Fruit fly (Drosophila melanogaster) whole organism, prepupa: Measurements from ENCODE around the gene Ppcs.

Experiments
- Blimp-1 ChIP-seq: fragments of 200-800 bp; sonication (Bioruptor generic); optimal IDR thresholded peaks from 3 replicates; lab custom pipeline; 2017; ENCODE audit warnings: missing biosample characterization, missing genetic modification characterization, mild to moderate bottlenecking, moderate library complexity, missing genetic modification reagents
- CG10631 ChIP-seq: fragments of 200-800 bp; sonication (Bioruptor generic); optimal IDR thresholded peaks from 2 replicates; lab custom pipeline; 2016; ENCODE audit warnings: missing biosample characterization, missing genetic modification characterization
- CG11294 ChIP-seq: fragments of 200-800 bp; sonication (Bioruptor generic); IDR thresholded peaks from 2 replicates; pipeline ENCODE4 v1.3.6; 2022; ENCODE audit warnings: missing biosample characterization, missing genetic modification characterization
- CG11762 ChIP-seq: fragments of 200-800 bp; sonication (Bioruptor generic); optimal IDR thresholded peaks from 3 replicates; lab custom pipeline; 2016; ENCODE audit warnings: missing biosample characterization, missing genetic modification characterization; ENCODE audit not compliant: insufficient read depth
- CG11902 ChIP-seq: fragments of 200-800 bp; sonication (Bioruptor generic); optimal IDR thresholded peaks from 3 replicates; lab custom pipeline; 2016; ENCODE audit warnings: missing biosample characterization, missing genetic modification characterization
- CG16779 ChIP-seq: fragments of 200-800 bp; sonication (Bioruptor generic); optimal IDR thresholded peaks from 3 replicates; lab custom pipeline; 2017; ENCODE audit warnings: missing biosample characterization, mild to moderate bottlenecking, missing genetic modification characterization
- CG3032 ChIP-seq: fragments of 200-800 bp; optimal IDR thresholded peaks from 2 replicates; lab custom pipeline; 2019; ENCODE audit warnings: missing biosample characterization, mild to moderate bottlenecking, missing genetic modification characterization, moderate library complexity
- CG31627 ChIP-seq: fragments of 200-800 bp; sonication (Bioruptor generic); optimal IDR thresholded peaks from 3 replicates; lab custom pipeline; 2016; ENCODE audit warnings: missing biosample characterization, missing genetic modification characterization
- CG34406 ChIP-seq: fragments of 200-800 bp; sonication (Bioruptor generic); optimal IDR thresholded peaks from 3 replicates; lab custom pipeline; 2016; ENCODE audit warnings: missing biosample characterization, missing genetic modification characterization
- CG3919 ChIP-seq: fragments of 200-800 bp; sonication (Bioruptor generic); optimal IDR thresholded peaks from 3 replicates; lab custom pipeline; 2016; ENCODE audit warnings: missing biosample characterization, missing genetic modification characterization
- CG4318 ChIP-seq: fragments of 200-800 bp; sonication (Bioruptor generic); optimal IDR thresholded peaks from 3 replicates; lab custom pipeline; 2017; ENCODE audit warnings: missing biosample characterization, mild to moderate bottlenecking, missing genetic modification characterization
- CG6163 ChIP-seq: fragments of 200-800 bp; sonication (Bioruptor generic); IDR thresholded peaks from 3 replicates; pipeline ENCODE4 v1.3.6; 2022; ENCODE audit warnings: missing biosample characterization, missing genetic modification characterization
- CG6276 ChIP-seq: fragments of 200-800 bp; sonication (Bioruptor generic); optimal IDR thresholded peaks from 2 replicates; lab custom pipeline; 2017; ENCODE audit warnings: missing biosample characterization, mild to moderate bottlenecking, missing genetic modification characterization
- CG6792 ChIP-seq: fragments of 200-800 bp; sonication (Bioruptor generic); optimal IDR thresholded peaks from 3 replicates; lab custom pipeline; 2016; ENCODE audit warnings: missing biosample characterization, missing genetic modification characterization
- CG6808 ChIP-seq: fragments of 200-800 bp; sonication (Bioruptor generic); optimal IDR thresholded peaks from 3 replicates; lab custom pipeline; 2017; ENCODE audit warnings: missing biosample characterization, missing genetic modification characterization, mild to moderate bottlenecking, moderate library complexity, missing genetic modification reagents
- CG6854 ChIP-seq: fragments of 200-800 bp; sonication (Bioruptor generic); optimal IDR thresholded peaks from 2 replicates; lab custom pipeline; 2017; ENCODE audit warnings: missing biosample characterization, mild to moderate bottlenecking, missing genetic modification characterization
- CG8119 ChIP-seq: fragments of 200-800 bp; sonication (Bioruptor generic); IDR thresholded peaks from 3 replicates; pipeline ENCODE4 v1.3.6; 2022; ENCODE audit warnings: missing biosample characterization, missing genetic modification characterization
- CG8319 ChIP-seq: fragments of 200-800 bp; sonication (Bioruptor generic); optimal IDR thresholded peaks from 3 replicates; lab custom pipeline; 2016; ENCODE audit warnings: missing biosample characterization, missing genetic modification characterization
- CG8632 ChIP-seq: fragments of 200-800 bp; sonication (Bioruptor generic); optimal IDR thresholded peaks from 3 replicates; lab custom pipeline; 2016; ENCODE audit warnings: missing biosample characterization, missing genetic modification characterization
- CG9139 ChIP-seq: fragments of 200-800 bp; sonication (Bioruptor generic); optimal IDR thresholded peaks from 3 replicates; lab custom pipeline; 2017; ENCODE audit warnings: missing biosample characterization, mild to moderate bottlenecking, missing genetic modification characterization
- Eip75B ChIP-seq: fragments of 200-800 bp; sonication (Bioruptor generic); optimal IDR thresholded peaks from 3 replicates; lab custom pipeline; 2016; ENCODE audit warnings: missing biosample characterization, missing genetic modification characterization
- Eip78C ChIP-seq: fragments of 200-800 bp; sonication (Bioruptor generic); peaks from one replicate; lab custom pipeline; 2016; ENCODE audit warnings: missing biosample characterization, missing genetic modification characterization
- Ets21C ChIP-seq: fragments of 200-800 bp; sonication (Bioruptor generic); optimal IDR thresholded peaks from 3 replicates; lab custom pipeline; 2016; ENCODE audit warnings: missing biosample characterization, missing genetic modification characterization
- Ets96B ChIP-seq: fragments of 200-800 bp; optimal IDR thresholded peaks from 2 replicates; lab custom pipeline; 2019; ENCODE audit warnings: missing biosample characterization, mild to moderate bottlenecking, missing genetic modification characterization, moderate library complexity
- Gug ChIP-seq: fragments of 200-800 bp; sonication (Bioruptor generic); IDR thresholded peaks from 2 replicates; pipeline ENCODE4 v1.3.6; 2022; ENCODE audit warnings: missing biosample characterization, missing genetic modification characterization
- Hr39 ChIP-seq: fragments of 200-800 bp; sonication (Bioruptor generic); optimal IDR thresholded peaks from 2 replicates; lab custom pipeline; 2016; ENCODE audit warnings: missing biosample characterization, missing genetic modification characterization
- Lpt ChIP-seq: fragments of 200-800 bp; sonication (Bioruptor generic); optimal IDR thresholded peaks from 3 replicates; lab custom pipeline; 2016; ENCODE audit warnings: missing biosample characterization, missing genetic modification characterization
- Met ChIP-seq: fragments of 200-800 bp; sonication (Bioruptor generic); optimal IDR thresholded peaks from 3 replicates; lab custom pipeline; 2016; ENCODE audit warnings: missing biosample characterization, missing genetic modification characterization
- OdsH ChIP-seq: fragments of 200-800 bp; sonication (Bioruptor generic); optimal IDR thresholded peaks from 3 replicates; lab custom pipeline; 2016; ENCODE audit warnings: missing biosample characterization, missing genetic modification characterization
- Sox14 ChIP-seq: fragments of 200-800 bp; sonication (Bioruptor generic); optimal IDR thresholded peaks from 3 replicates; lab custom pipeline; 2016; ENCODE audit warnings: missing biosample characterization, missing genetic modification characterization
- Sox15 ChIP-seq: fragments of 200-800 bp; sonication (Bioruptor generic); optimal IDR thresholded peaks from 3 replicates; lab custom pipeline; 2016; ENCODE audit warnings: missing biosample characterization, missing genetic modification characterization
- achi ChIP-seq: fragments of 200-800 bp; sonication (Bioruptor generic); optimal IDR thresholded peaks from 3 replicates; lab custom pipeline; 2016; ENCODE audit warnings: missing biosample characterization, missing genetic modification characterization
- acj6 ChIP-seq: fragments of 200-800 bp; sonication (Bioruptor generic); optimal IDR thresholded peaks from 3 replicates; lab custom pipeline; 2016; ENCODE audit warnings: missing biosample characterization, missing genetic modification characterization
- cyc ChIP-seq: fragments of 200-800 bp; sonication (Bioruptor generic); optimal IDR thresholded peaks from 3 replicates; lab custom pipeline; 2016; ENCODE audit warnings: missing biosample characterization, missing genetic modification characterization
- dac ChIP-seq: fragments of 200-800 bp; sonication (Bioruptor generic); optimal IDR thresholded peaks from 2 replicates; lab custom pipeline; 2017; ENCODE audit warnings: missing biosample characterization, mild to moderate bottlenecking, missing genetic modification characterization
- dsx ChIP-seq: fragments of 200-800 bp; optimal IDR thresholded peaks from 3 replicates; lab custom pipeline; 2019; ENCODE audit warnings: missing biosample characterization, mild to moderate bottlenecking, missing genetic modification characterization, moderate library complexity; ENCODE audit not compliant: poor library complexity, severe bottlenecking
- esn ChIP-seq: fragments of 200-800 bp; sonication (Bioruptor generic); optimal IDR thresholded peaks from 2 replicates; lab custom pipeline; 2016; ENCODE audit warnings: missing biosample characterization, mild to moderate bottlenecking, missing genetic modification characterization, moderate library complexity
- fkh ChIP-seq: fragments of 200-800 bp; sonication (Bioruptor generic); optimal IDR thresholded peaks from 3 replicates; lab custom pipeline; 2017; ENCODE audit warnings: missing biosample characterization, mild to moderate bottlenecking, missing genetic modification characterization, moderate library complexity
- lz ChIP-seq: fragments of 200-800 bp; sonication (Bioruptor generic); optimal IDR thresholded peaks from 3 replicates; lab custom pipeline; 2016; ENCODE audit warnings: missing biosample characterization, missing genetic modification characterization
- net ChIP-seq: fragments of 200-800 bp; sonication (Bioruptor generic); optimal IDR thresholded peaks from 3 replicates; lab custom pipeline; 2016; ENCODE audit warnings: missing biosample characterization, missing genetic modification characterization
- pdm3 ChIP-seq: fragments of 200-800 bp; sonication (Bioruptor generic); optimal IDR thresholded peaks from 3 replicates; lab custom pipeline; 2016; ENCODE audit warnings: missing biosample characterization, missing genetic modification characterization
- salr ChIP-seq, 2 experiments: fragments of 200-800 bp; sonication (Bioruptor generic); optimal IDR thresholded peaks; 3 replicates each; lab custom pipeline; 2016 to 2018; ENCODE audit warnings: missing biosample characterization in 2 of 2, missing genetic modification characterization in 2 of 2, mild to moderate bottlenecking in 1 of 2
- ss ChIP-seq, 2 experiments: fragments of 200-800 bp; sonication (Bioruptor generic); optimal IDR thresholded peaks; 2 replicates in 1 of 2; 3 replicates in 1 of 2; lab custom pipeline; 2017 to 2018; ENCODE audit warnings: mild to moderate bottlenecking in 2 of 2, missing biosample characterization in 2 of 2, missing genetic modification characterization in 2 of 2, moderate library complexity in 1 of 2
- svp ChIP-seq: fragments of 200-800 bp; sonication (Bioruptor generic); peaks from one replicate; lab custom pipeline; 2016; ENCODE audit warnings: missing biosample characterization, missing genetic modification characterization
- topi ChIP-seq: fragments of 200-800 bp; sonication (Bioruptor generic); optimal IDR thresholded peaks from 3 replicates; lab custom pipeline; 2016; ENCODE audit warnings: missing biosample characterization, missing genetic modification characterization
- vri ChIP-seq: fragments of 200-800 bp; sonication (Bioruptor generic); optimal IDR thresholded peaks from 3 replicates; lab custom pipeline; 2016; ENCODE audit warnings: missing biosample characterization, mild to moderate bottlenecking, missing genetic modification characterization

Gene Ppcs

DNA sequence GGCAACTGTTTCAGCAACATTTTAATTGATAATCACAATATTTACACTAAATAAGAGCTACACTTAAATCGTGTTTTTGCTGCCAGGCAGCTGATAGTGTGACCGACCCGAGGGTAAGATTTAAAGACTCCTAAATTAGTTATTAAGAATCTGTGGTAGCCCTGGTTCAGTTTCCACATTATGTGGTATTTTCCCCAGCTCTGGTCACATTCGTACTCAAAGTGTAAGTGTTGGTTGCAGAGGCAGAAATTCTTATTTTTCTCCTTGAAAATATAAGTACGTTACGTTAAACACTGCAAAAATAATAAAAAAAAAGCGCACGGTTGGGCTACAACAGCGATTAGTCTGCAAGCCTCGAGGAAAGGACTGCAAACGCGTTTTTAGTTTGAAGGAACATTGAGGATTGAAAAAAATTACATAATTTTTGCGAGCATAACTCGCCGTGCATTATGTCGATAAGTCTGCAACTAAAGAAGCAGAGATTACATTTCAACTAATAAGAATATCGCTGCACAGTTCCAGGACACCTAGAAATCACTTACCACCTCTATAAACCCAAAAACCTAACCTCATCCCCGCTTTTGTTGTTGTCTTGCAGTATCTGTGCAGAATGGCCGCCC, 52.8 kb downstream of the Ppcs start, which contains the start of the genes mRpL55 and ATPsynD:
Gene mRpL55 (minus strand): TSS at position 107 of the 620 bp plus-strand sequence.
Gene ATPsynD (plus strand): TSS at position 202 of the 620 bp plus-strand sequence.
- no peak for TF ChIP-seq dsx (GFP tag; lab: Kevin White, UChicago)
- no peak for TF ChIP-seq CG6163 (GFP tag; lab: Robert Waterston, UW)
- peak; percentile 22 for TF ChIP-seq fkh
- no peak for TF ChIP-seq CG10631 (GFP tag; lab: Kevin White, UChicago)
- no peak for TF ChIP-seq net (GFP tag; lab: Kevin White, UChicago)
- no peak for TF ChIP-seq lz (GFP tag; lab: Kevin White, UChicago)
- TF ChIP-seq pdm3 = no peak
- peak; percentile 92 for TF ChIP-seq vri
- peak; percentile 20 for TF ChIP-seq esn (GFP tag; lab: Kevin White, UChicago)
- peak; percentile 64 for TF ChIP-seq Eip78C
- no peak for TF ChIP-seq CG11762 (GFP tag; lab: Kevin White, UChicago)
- no peak for TF ChIP-seq CG6854 (GFP tag; lab: Kevin White, UChicago)
- TF ChIP-seq Sox14 (GFP tag; lab: Kevin White, UChicago) = peak; percentile 14
- TF ChIP-seq, all 60 proteins: peak for 5

DNA sequence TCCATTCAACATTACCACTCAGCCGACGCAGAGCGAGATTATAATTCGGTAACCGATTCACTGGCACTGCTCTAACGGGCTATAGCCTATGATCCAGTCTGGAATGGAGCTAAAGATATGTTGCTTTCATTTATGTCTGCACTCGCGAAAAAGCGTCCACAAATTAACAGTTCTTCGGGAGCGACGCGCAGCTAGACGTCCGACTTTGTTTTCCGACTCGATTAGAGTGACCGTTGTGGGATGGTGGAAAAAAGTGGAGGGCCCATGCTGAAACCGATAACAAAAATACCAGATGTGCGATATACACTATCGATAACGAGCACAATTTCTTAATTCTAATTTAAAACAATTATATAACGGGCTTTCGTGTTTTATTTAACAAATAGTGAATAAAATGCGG, 53.7 kb downstream of the Ppcs start, which contains the start of gene cdi:
Gene cdi (minus strand): TSS at position 232 of the 400 bp plus-strand sequence.
- TF ChIP-seq CG6854 (GFP tag; lab: Kevin White, UChicago) (no peak), CG6276 (no peak), vri (peak; percentile 60), dac (GFP tag; lab: Kevin White, UChicago) (no peak), Ets96B (no peak), cyc (GFP tag; lab: Kevin White, UChicago) (no peak), CG9139 (GFP tag; lab: Kevin White, UChicago) (no peak), topi (peak; percentile 10), CG11762 (GFP tag; lab: Kevin White, UChicago) (no peak), Gug (GFP tag; lab: Robert Waterston, UW) (no peak), esn (GFP tag; lab: Kevin White, UChicago) (peak; percentile 25), lz (GFP tag; lab: Kevin White, UChicago) (peak; percentile 12), CG10631 (GFP tag; lab: Kevin White, UChicago) (no peak), CG31627 (GFP tag; lab: Kevin White, UChicago) (no peak), CG3919 (GFP tag; lab: Kevin White, UChicago) (peak; percentile 27), salr (GFP tag; optimal IDR thresholded peaks at IDR 0.05; lab: Kevin White, UChicago) (no peak), OdsH (GFP tag; lab: Kevin White, UChicago) (no peak), Eip75B (GFP tag; lab: Kevin White, UChicago) (no peak), Lpt (no peak), Sox15 (GFP tag; lab: Kevin White, UChicago) (no peak), fkh (no peak), CG6808 (peak; percentile 20), Hr39 (GFP tag; lab: Kevin White, UChicago) (no peak), Ets21C (no peak), svp (GFP tag; lab: Kevin White, UChicago) (no peak), net (GFP tag; lab: Kevin White, UChicago) (no peak), Sox14 (GFP tag; lab: Kevin White, UChicago) (peak; percentile 33), CG6163 (GFP tag; lab: Robert Waterston, UW) (peak; percentile 49; the same call in 2 of the 3 replicates), Met (GFP tag; lab: Kevin White, UChicago) (no peak), dsx (GFP tag; lab: Kevin White, UChicago) (peak; percentile 54), CG11294 (GFP tag; lab: Robert Waterston, UW) (no peak), CG8119 (0 out of 3 replicates have a peak, but pooled peaks have one; percentile 24), CG3032 (no peak), Eip78C (peak; percentile 67), CG8632 (GFP tag; lab: Kevin White, UChicago) (no peak), CG16779 (peak; percentile 11), CG4318 (no peak), achi (no peak), Blimp-1 (GFP tag; lab: Kevin White, UChicago) (no peak), CG6792 (GFP tag; lab: Kevin White, UChicago) (no peak), CG34406 (no peak), CG8319 (GFP tag; lab: Kevin White, UChicago) (no peak), acj6 (GFP tag; lab: Kevin White, UChicago) (no peak), CG11902 (GFP tag; lab: Kevin White, UChicago) (no peak), ss (GFP tag; optimal IDR thresholded peaks at IDR 0.05; lab: Kevin White, UChicago) (peak in 1 of 2 experiments; percentile 5)
